Fruit fly (Drosophila melanogaster): ENCODE measurements around the gene mRpL9.
A peak's percentile ranks its signal among the peaks of the same experiment; 100 is the strongest.

Gene mRpL9

DNA sequence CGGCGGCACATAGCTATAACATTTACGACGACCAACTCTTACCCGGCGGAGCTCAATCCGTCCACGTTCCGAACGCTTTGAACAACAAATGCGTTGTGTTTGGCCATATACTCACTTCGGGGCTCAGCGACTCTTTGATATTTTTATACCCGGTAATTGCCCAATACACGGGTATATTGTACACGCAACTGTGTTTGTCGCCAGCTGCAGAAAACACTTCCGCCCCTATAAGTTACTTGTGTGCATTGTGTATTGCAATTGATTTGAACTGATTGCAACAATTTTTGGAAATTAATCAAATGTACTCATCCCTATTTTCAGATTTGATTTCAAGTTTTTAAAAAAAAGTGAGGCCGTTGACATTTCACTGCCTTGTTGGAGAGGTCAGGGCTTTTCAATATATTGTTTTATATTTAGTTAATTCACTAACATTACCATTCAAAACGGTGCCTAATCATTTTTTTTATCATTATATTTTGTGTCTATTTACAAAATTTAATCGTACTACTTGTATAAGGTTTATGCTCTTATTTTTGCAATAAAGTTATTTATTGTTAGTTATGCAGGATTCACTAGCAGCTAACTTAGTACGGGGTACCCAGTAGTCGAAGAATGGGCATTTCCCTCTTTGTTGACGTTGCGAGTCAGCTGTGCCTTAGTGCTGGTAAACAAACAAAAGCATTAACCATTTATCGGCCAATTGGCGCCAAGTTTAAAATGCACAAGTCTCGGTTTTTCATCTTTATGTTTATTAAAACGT is 12.6 kb downstream of the mRpL9 start, which contains the start of gene Nagk (continued):
- TF ChIP-seq yki (optimal IDR thresholded peaks at IDR 0.05) (no peak), CG13894 (tag; optimal IDR thresholded peaks at IDR 0.05) (peak; percentile 39), CG13287 (GFP tag; IDR thresholded peaks at IDR 0.05; ENCODE audit: partially characterized antibody) (peak; percentile 36; the same call in 1 of the 2 replicates), fru (optimal IDR thresholded peaks at IDR 0.05) (no peak), h (optimal IDR thresholded peaks at IDR 0.05) (no peak), CG10959 (GFP tag; IDR thresholded peaks at IDR 0.05) (no peak), crol (GFP tag; IDR thresholded peaks at IDR 0.05) (no peak), Doc2 (GFP tag; IDR thresholded peaks at IDR 0.05) (no peak), Doc3 (GFP tag; IDR thresholded peaks at IDR 0.05; ENCODE audit: partially characterized antibody) (no peak), sd (tag; optimal IDR thresholded peaks at IDR 0.05) (no peak), CG7745 (tag; optimal IDR thresholded peaks at IDR 0.05) (no peak), Bteb2 (GFP tag; optimal IDR thresholded peaks at IDR 0.05) (peak; percentile 50), sob (GFP tag; IDR thresholded peaks at IDR 0.05) (0 out of 2 replicates have a peak, but pooled peaks have one; percentile 27), MESR4 (GFP tag; optimal IDR thresholded peaks at IDR 0.05) (peak; percentile 56), vvl (GFP tag; IDR thresholded peaks at IDR 0.05) (peak; percentile 13; the same call in 1 of the 2 replicates), Antp (GFP tag; optimal IDR thresholded peaks at IDR 0.05) (peak; percentile 20), repo (GFP tag; optimal IDR thresholded peaks at IDR 0.05) (no peak), CG12942 (GFP tag; optimal IDR thresholded peaks at IDR 0.05) (peak; percentile 12), PHDP (tag; optimal IDR thresholded peaks at IDR 0.05) (peak; percentile 48), tna (GFP tag; IDR thresholded peaks at IDR 0.05; ENCODE audit: partially characterized antibody) (no peak), row (GFP tag; IDR thresholded peaks at IDR 0.05) (peak; percentile 86), CG14965 (GFP tag; optimal IDR thresholded peaks at IDR 0.05; ENCODE audit: borderline replicate concordance) (no peak), CG12391 (tag; optimal IDR thresholded peaks at IDR 0.05) (peak; percentile 77), sna (GFP tag; IDR thresholded peaks at IDR 0.05; ENCODE audit: partially characterized antibody) (no peak), exex (tag; optimal IDR thresholded peaks at IDR 0.05) (peak; percentile 47), hth (optimal IDR thresholded peaks at IDR 0.05) (no peak), CG15696 (tag; optimal IDR thresholded peaks at IDR 0.05) (no peak), Bgb (GFP tag; IDR thresholded peaks at IDR 0.05; ENCODE audit: partially characterized antibody) (peak; percentile 63; the same call in 1 of the 2 replicates), sr (GFP tag; IDR thresholded peaks at IDR 0.05) (peak; percentile 24; the same call in 1 of the 3 replicates), aop (GFP tag; IDR thresholded peaks at IDR 0.05) (0 out of 2 replicates have a peak, but pooled peaks have one; percentile 24), CrebB (tag; optimal IDR thresholded peaks at IDR 0.05) (peak; percentile 40), CG11723 (GFP tag; optimal IDR thresholded peaks at IDR 0.05) (peak; percentile 53), CG4707 (GFP tag; optimal IDR thresholded peaks at IDR 0.05) (no peak), pfk (GFP tag; optimal IDR thresholded peaks at IDR 0.05) (no peak), HmgD (GFP tag; optimal IDR thresholded peaks at IDR 0.05) (no peak), sqz (GFP tag; optimal IDR thresholded peaks at IDR 0.05) (no peak), pnt (GFP tag; optimal IDR thresholded peaks at IDR 0.05) (no peak), lmd (GFP tag; IDR thresholded peaks at IDR 0.05) (0 out of 2 replicates have a peak, but pooled peaks have one; percentile 18), CG12659 (GFP tag; optimal IDR thresholded peaks at IDR 0.05) (peak; percentile 66), dmrt99B (tag; optimal IDR thresholded peaks at IDR 0.05) (peak; percentile 67), hb (GFP tag; IDR thresholded peaks at IDR 0.05; ENCODE audit: partially characterized antibody) (no peak), CG5245 (GFP tag; optimal IDR thresholded peaks at IDR 0.05) (peak; percentile 16), CG8924 (tag; optimal IDR thresholded peaks at IDR 0.05) (peak; percentile 79), Taf1 (GFP tag; IDR thresholded peaks at IDR 0.05) (no peak), kni (GFP tag; optimal IDR thresholded peaks at IDR 0.05) (no peak), Hr51 (GFP tag; optimal IDR thresholded peaks at IDR 0.05) (peak; percentile 13 to 68), HLHmδ (GFP tag; optimal IDR thresholded peaks at IDR 0.05) (no peak), wdn (GFP tag; IDR thresholded peaks at IDR 0.05) (no peak), CHES-1-like (GFP tag; optimal IDR thresholded peaks at IDR 0.05) (peak; percentile 38)
